Fruit fly (Drosophila melanogaster) whole organism, prepupa: ENCODE measurements around the gene CG8119.

Source experiments
- CG10631 ChIP-seq: fragments of 200-800 bp; sonication (Bioruptor generic); optimal IDR thresholded peaks from 2 replicates; lab custom pipeline; 2016; ENCODE audit warnings: missing biosample characterization, missing genetic modification characterization
- CG10669 ChIP-seq: fragments of 200-800 bp; sonication (Bioruptor generic); optimal IDR thresholded peaks from 3 replicates; lab custom pipeline; 2018; ENCODE audit warnings: missing biosample characterization, mild to moderate bottlenecking, missing genetic modification characterization, moderate library complexity
- CG11294 ChIP-seq: fragments of 200-800 bp; sonication (Bioruptor generic); IDR thresholded peaks from 2 replicates; pipeline ENCODE4 v1.3.6; 2022; ENCODE audit warnings: missing biosample characterization, missing genetic modification characterization
- CG11762 ChIP-seq: fragments of 200-800 bp; sonication (Bioruptor generic); optimal IDR thresholded peaks from 3 replicates; lab custom pipeline; 2016; ENCODE audit warnings: missing biosample characterization, missing genetic modification characterization; ENCODE audit not compliant: insufficient read depth
- CG11902 ChIP-seq: fragments of 200-800 bp; sonication (Bioruptor generic); optimal IDR thresholded peaks from 3 replicates; lab custom pipeline; 2016; ENCODE audit warnings: missing biosample characterization, missing genetic modification characterization
- CG15336 ChIP-seq: fragments of 200-800 bp; sonication (Bioruptor generic); IDR thresholded peaks from 2 replicates; pipeline ENCODE4 v1.3.6; 2022; ENCODE audit warnings: missing biosample characterization, missing genetic modification characterization
- CG1621 ChIP-seq: fragments of 200-800 bp; sonication (Bioruptor generic); optimal IDR thresholded peaks from 3 replicates; lab custom pipeline; 2018; ENCODE audit warnings: missing biosample characterization, mild to moderate bottlenecking, missing genetic modification characterization
- CG16779 ChIP-seq: fragments of 200-800 bp; sonication (Bioruptor generic); optimal IDR thresholded peaks from 3 replicates; lab custom pipeline; 2017; ENCODE audit warnings: missing biosample characterization, mild to moderate bottlenecking, missing genetic modification characterization
- CG31627 ChIP-seq: fragments of 200-800 bp; sonication (Bioruptor generic); optimal IDR thresholded peaks from 3 replicates; lab custom pipeline; 2016; ENCODE audit warnings: missing biosample characterization, missing genetic modification characterization
- CG32006 ChIP-seq: fragments of 200-800 bp; sonication (Bioruptor generic); optimal IDR thresholded peaks from 3 replicates; lab custom pipeline; 2017; ENCODE audit warnings: missing biosample characterization, mild to moderate bottlenecking, missing genetic modification characterization
- CG34406 ChIP-seq: fragments of 200-800 bp; sonication (Bioruptor generic); optimal IDR thresholded peaks from 3 replicates; lab custom pipeline; 2016; ENCODE audit warnings: missing biosample characterization, missing genetic modification characterization
- CG3919 ChIP-seq: fragments of 200-800 bp; sonication (Bioruptor generic); optimal IDR thresholded peaks from 3 replicates; lab custom pipeline; 2016; ENCODE audit warnings: missing biosample characterization, missing genetic modification characterization
- CG4318 ChIP-seq: fragments of 200-800 bp; sonication (Bioruptor generic); optimal IDR thresholded peaks from 3 replicates; lab custom pipeline; 2017; ENCODE audit warnings: missing biosample characterization, mild to moderate bottlenecking, missing genetic modification characterization
- CG6163 ChIP-seq: fragments of 200-800 bp; sonication (Bioruptor generic); IDR thresholded peaks from 3 replicates; pipeline ENCODE4 v1.3.6; 2022; ENCODE audit warnings: missing biosample characterization, missing genetic modification characterization
- CG6276 ChIP-seq: fragments of 200-800 bp; sonication (Bioruptor generic); optimal IDR thresholded peaks from 2 replicates; lab custom pipeline; 2017; ENCODE audit warnings: missing biosample characterization, mild to moderate bottlenecking, missing genetic modification characterization
- CG6792 ChIP-seq: fragments of 200-800 bp; sonication (Bioruptor generic); optimal IDR thresholded peaks from 3 replicates; lab custom pipeline; 2016; ENCODE audit warnings: missing biosample characterization, missing genetic modification characterization
- CG6808 ChIP-seq: fragments of 200-800 bp; sonication (Bioruptor generic); optimal IDR thresholded peaks from 3 replicates; lab custom pipeline; 2017; ENCODE audit warnings: missing biosample characterization, missing genetic modification characterization, mild to moderate bottlenecking, moderate library complexity, missing genetic modification reagents
- CG6854 ChIP-seq: fragments of 200-800 bp; sonication (Bioruptor generic); optimal IDR thresholded peaks from 2 replicates; lab custom pipeline; 2017; ENCODE audit warnings: missing biosample characterization, mild to moderate bottlenecking, missing genetic modification characterization
- CG7368 ChIP-seq: fragments of 200-800 bp; sonication (Bioruptor generic); optimal IDR thresholded peaks from 3 replicates; lab custom pipeline; 2016; ENCODE audit warnings: missing biosample characterization, missing genetic modification characterization
- CG8319 ChIP-seq: fragments of 200-800 bp; sonication (Bioruptor generic); optimal IDR thresholded peaks from 3 replicates; lab custom pipeline; 2016; ENCODE audit warnings: missing biosample characterization, missing genetic modification characterization
- CG8632 ChIP-seq: fragments of 200-800 bp; sonication (Bioruptor generic); optimal IDR thresholded peaks from 3 replicates; lab custom pipeline; 2016; ENCODE audit warnings: missing biosample characterization, missing genetic modification characterization
- CG9139 ChIP-seq: fragments of 200-800 bp; sonication (Bioruptor generic); optimal IDR thresholded peaks from 3 replicates; lab custom pipeline; 2017; ENCODE audit warnings: missing biosample characterization, mild to moderate bottlenecking, missing genetic modification characterization
- Eip75B ChIP-seq: fragments of 200-800 bp; sonication (Bioruptor generic); optimal IDR thresholded peaks from 3 replicates; lab custom pipeline; 2016; ENCODE audit warnings: missing biosample characterization, missing genetic modification characterization
- Eip78C ChIP-seq: fragments of 200-800 bp; sonication (Bioruptor generic); peaks from one replicate; lab custom pipeline; 2016; ENCODE audit warnings: missing biosample characterization, missing genetic modification characterization
- Eip93F ChIP-seq: fragments of 200-800 bp; sonication (Bioruptor generic); optimal IDR thresholded peaks from 2 replicates; lab custom pipeline; 2016; ENCODE audit warnings: missing biosample characterization, mild to moderate bottlenecking, missing genetic modification characterization
- Ets21C ChIP-seq: fragments of 200-800 bp; sonication (Bioruptor generic); optimal IDR thresholded peaks from 3 replicates; lab custom pipeline; 2016; ENCODE audit warnings: missing biosample characterization, missing genetic modification characterization
- Ets96B ChIP-seq: fragments of 200-800 bp; optimal IDR thresholded peaks from 2 replicates; lab custom pipeline; 2019; ENCODE audit warnings: missing biosample characterization, mild to moderate bottlenecking, missing genetic modification characterization, moderate library complexity
- Gug ChIP-seq: fragments of 200-800 bp; sonication (Bioruptor generic); IDR thresholded peaks from 2 replicates; pipeline ENCODE4 v1.3.6; 2022; ENCODE audit warnings: missing biosample characterization, missing genetic modification characterization
- Hr38 ChIP-seq: sonication (Bioruptor generic); optimal IDR thresholded peaks from 2 replicates; lab custom pipeline; 2016; ENCODE audit warnings: missing biosample characterization, missing genetic modification characterization
- Hr39 ChIP-seq: fragments of 200-800 bp; sonication (Bioruptor generic); optimal IDR thresholded peaks from 2 replicates; lab custom pipeline; 2016; ENCODE audit warnings: missing biosample characterization, missing genetic modification characterization
- Hr4 ChIP-seq: fragments of 200-800 bp; sonication (Bioruptor generic); optimal IDR thresholded peaks from 3 replicates; lab custom pipeline; 2016; ENCODE audit warnings: missing biosample characterization, missing genetic modification characterization
- OdsH ChIP-seq: fragments of 200-800 bp; sonication (Bioruptor generic); optimal IDR thresholded peaks from 3 replicates; lab custom pipeline; 2016; ENCODE audit warnings: missing biosample characterization, missing genetic modification characterization
- Smox ChIP-seq: fragments of 200-800 bp; sonication (Bioruptor generic); optimal IDR thresholded peaks from 3 replicates; lab custom pipeline; 2016; ENCODE audit warnings: missing biosample characterization, missing genetic modification characterization
- Sox102F ChIP-seq: fragments of 200-800 bp; sonication (Bioruptor generic); optimal IDR thresholded peaks from 2 replicates; lab custom pipeline; 2016; ENCODE audit warnings: missing biosample characterization, mild to moderate bottlenecking, missing genetic modification characterization
- Sox14 ChIP-seq: fragments of 200-800 bp; sonication (Bioruptor generic); optimal IDR thresholded peaks from 3 replicates; lab custom pipeline; 2016; ENCODE audit warnings: missing biosample characterization, missing genetic modification characterization
- Sox15 ChIP-seq: fragments of 200-800 bp; sonication (Bioruptor generic); optimal IDR thresholded peaks from 3 replicates; lab custom pipeline; 2016; ENCODE audit warnings: missing biosample characterization, missing genetic modification characterization
- achi ChIP-seq: fragments of 200-800 bp; sonication (Bioruptor generic); optimal IDR thresholded peaks from 3 replicates; lab custom pipeline; 2016; ENCODE audit warnings: missing biosample characterization, missing genetic modification characterization
- acj6 ChIP-seq: fragments of 200-800 bp; sonication (Bioruptor generic); optimal IDR thresholded peaks from 3 replicates; lab custom pipeline; 2016; ENCODE audit warnings: missing biosample characterization, missing genetic modification characterization
- cyc ChIP-seq: fragments of 200-800 bp; sonication (Bioruptor generic); optimal IDR thresholded peaks from 3 replicates; lab custom pipeline; 2016; ENCODE audit warnings: missing biosample characterization, missing genetic modification characterization
- dac ChIP-seq: fragments of 200-800 bp; sonication (Bioruptor generic); optimal IDR thresholded peaks from 2 replicates; lab custom pipeline; 2017; ENCODE audit warnings: missing biosample characterization, mild to moderate bottlenecking, missing genetic modification characterization
- dsx ChIP-seq: fragments of 200-800 bp; optimal IDR thresholded peaks from 3 replicates; lab custom pipeline; 2019; ENCODE audit warnings: missing biosample characterization, mild to moderate bottlenecking, missing genetic modification characterization, moderate library complexity; ENCODE audit not compliant: poor library complexity, severe bottlenecking
- eg ChIP-seq: fragments of 200-800 bp; sonication (Bioruptor generic); IDR thresholded peaks from 3 replicates; pipeline ENCODE4 v1.3.6; 2022; ENCODE audit warnings: missing biosample characterization, missing genetic modification characterization
- esn ChIP-seq: fragments of 200-800 bp; sonication (Bioruptor generic); optimal IDR thresholded peaks from 2 replicates; lab custom pipeline; 2016; ENCODE audit warnings: missing biosample characterization, mild to moderate bottlenecking, missing genetic modification characterization, moderate library complexity
- fd59A ChIP-seq: fragments of 200-800 bp; sonication (Bioruptor generic); optimal IDR thresholded peaks from 2 replicates; lab custom pipeline; 2017; ENCODE audit warnings: missing biosample characterization, mild to moderate bottlenecking, missing genetic modification characterization, missing genetic modification reagents
- fd85E ChIP-seq: fragments of 200-800 bp; sonication (Bioruptor generic); optimal IDR thresholded peaks from 3 replicates; lab custom pipeline; 2016; ENCODE audit warnings: missing biosample characterization, missing genetic modification characterization
- fkh ChIP-seq: fragments of 200-800 bp; sonication (Bioruptor generic); optimal IDR thresholded peaks from 3 replicates; lab custom pipeline; 2017; ENCODE audit warnings: missing biosample characterization, mild to moderate bottlenecking, missing genetic modification characterization, moderate library complexity
- lz ChIP-seq: fragments of 200-800 bp; sonication (Bioruptor generic); optimal IDR thresholded peaks from 3 replicates; lab custom pipeline; 2016; ENCODE audit warnings: missing biosample characterization, missing genetic modification characterization
- pdm3 ChIP-seq: fragments of 200-800 bp; sonication (Bioruptor generic); optimal IDR thresholded peaks from 3 replicates; lab custom pipeline; 2016; ENCODE audit warnings: missing biosample characterization, missing genetic modification characterization
- salr ChIP-seq, 2 experiments: fragments of 200-800 bp; sonication (Bioruptor generic); optimal IDR thresholded peaks; 3 replicates each; lab custom pipeline; 2016 to 2018; ENCODE audit warnings: missing biosample characterization in 2 of 2, missing genetic modification characterization in 2 of 2, mild to moderate bottlenecking in 1 of 2
- spab ChIP-seq: fragments of 200-800 bp; sonication (Bioruptor generic); optimal IDR thresholded peaks from 2 replicates; lab custom pipeline; 2017; ENCODE audit warnings: missing biosample characterization, mild to moderate bottlenecking, missing genetic modification characterization, missing genetic modification reagents
- svp ChIP-seq: fragments of 200-800 bp; sonication (Bioruptor generic); peaks from one replicate; lab custom pipeline; 2016; ENCODE audit warnings: missing biosample characterization, missing genetic modification characterization
- topi ChIP-seq: fragments of 200-800 bp; sonication (Bioruptor generic); optimal IDR thresholded peaks from 3 replicates; lab custom pipeline; 2016; ENCODE audit warnings: missing biosample characterization, missing genetic modification characterization

The CG8119 gene

dm6 chrX:15622970-15623402, 39.4 kb upstream of the CG8119 start:
- TF ChIP-seq CG6276: peak; percentile 78
- TF ChIP-seq dsx: peak; percentile 76
- TF ChIP-seq fkh (GFP tag; lab: Kevin White, UChicago): peak; percentile 17
- TF ChIP-seq CG1621: peak; percentile 33
- peak; percentile 80 for TF ChIP-seq CG4318 (GFP tag; lab: Kevin White, UChicago)
- TF ChIP-seq Sox14 (GFP tag; lab: Kevin White, UChicago): peak; percentile 77
- TF ChIP-seq Eip78C (GFP tag; lab: Kevin White, UChicago): peak; percentile 96
- TF ChIP-seq Eip75B (GFP tag; lab: Kevin White, UChicago): peak; percentile 85
- TF ChIP-seq CG9139 (GFP tag; lab: Kevin White, UChicago): peak; percentile 67
- TF ChIP-seq CG16779: peak; percentile 74
- TF ChIP-seq CG15336 (GFP tag; lab: Robert Waterston, UW): peak; percentile 91
- TF ChIP-seq Smox (GFP tag; lab: Kevin White, UChicago): peak; percentile 81
- TF ChIP-seq topi (GFP tag; lab: Kevin White, UChicago): peak; percentile 82
- peak; percentile 75 for TF ChIP-seq acj6 (GFP tag; lab: Kevin White, UChicago)
- TF ChIP-seq lz (GFP tag; lab: Kevin White, UChicago): peak; percentile 84
- TF ChIP-seq CG11762 (GFP tag; lab: Kevin White, UChicago): peak; percentile 46
- TF ChIP-seq esn (GFP tag; lab: Kevin White, UChicago): peak; percentile 86
- peak; percentile 74 for TF ChIP-seq Ets21C (GFP tag; lab: Kevin White, UChicago)
- TF ChIP-seq salr (GFP tag; optimal IDR thresholded peaks at IDR 0.05; lab: Kevin White, UChicago): peak; percentile 47 to 59
- TF ChIP-seq Hr38 (GFP tag; lab: Kevin White, UChicago): peak; percentile 2
- TF ChIP-seq Hr39 (GFP tag; lab: Kevin White, UChicago): peak; percentile 89
- no peak for TF ChIP-seq fd85E (GFP tag; lab: Kevin White, UChicago)
- TF ChIP-seq CG10669: peak; percentile 63
- peak; percentile 78 for TF ChIP-seq CG34406 (GFP tag; lab: Kevin White, UChicago)
- TF ChIP-seq CG11294: peak; percentile 75
- peak; percentile 64 for TF ChIP-seq spab (GFP tag; lab: Kevin White, UChicago)
- TF ChIP-seq Eip93F (GFP tag; lab: Kevin White, UChicago): peak; percentile 75
- TF ChIP-seq CG6163 (GFP tag; lab: Robert Waterston, UW): peak; percentile 94
- peak; percentile 73 for TF ChIP-seq CG6808 (GFP tag; lab: Kevin White, UChicago)
- TF ChIP-seq Sox15 (GFP tag; lab: Kevin White, UChicago): peak; percentile 75
- peak; percentile 57 for TF ChIP-seq fd59A (GFP tag; lab: Kevin White, UChicago)
- peak; percentile 84 for TF ChIP-seq CG31627 (GFP tag; lab: Kevin White, UChicago)
- TF ChIP-seq CG8319 (GFP tag; lab: Kevin White, UChicago): peak; percentile 62
- TF ChIP-seq CG8632 (GFP tag; lab: Kevin White, UChicago): peak; percentile 76
- TF ChIP-seq achi (GFP tag; lab: Kevin White, UChicago): peak; percentile 76
- peak; percentile 95 for TF ChIP-seq svp (GFP tag; lab: Kevin White, UChicago)
- TF ChIP-seq eg (GFP tag; lab: Robert Waterston, UW): peak; percentile 94
- TF ChIP-seq Gug (GFP tag; lab: Robert Waterston, UW): peak; percentile 83
- peak; percentile 89 for TF ChIP-seq CG32006 (GFP tag; lab: Kevin White, UChicago)
- TF ChIP-seq OdsH (GFP tag; lab: Kevin White, UChicago): peak; percentile 85
- TF ChIP-seq dac: peak; percentile 74
- TF ChIP-seq pdm3 (GFP tag; lab: Kevin White, UChicago): peak; percentile 82
- TF ChIP-seq CG6854 (GFP tag; lab: Kevin White, UChicago): peak; percentile 61
- peak; percentile 81 for TF ChIP-seq CG3919
- TF ChIP-seq CG7368 (GFP tag; lab: Kevin White, UChicago): peak; percentile 76
- peak; percentile 82 for TF ChIP-seq Sox102F
- peak; percentile 82 for TF ChIP-seq Hr4 (GFP tag; lab: Kevin White, UChicago)
- TF ChIP-seq CG10631: peak; percentile 70
- peak; percentile 87 for TF ChIP-seq CG6792
- TF ChIP-seq CG11902 (GFP tag; lab: Kevin White, UChicago): peak; percentile 65
- TF ChIP-seq cyc (GFP tag; lab: Kevin White, UChicago): peak; percentile 87
- peak; percentile 69 for TF ChIP-seq Ets96B (tag; lab: Kevin White, UChicago)
